Worm (Caenorhabditis elegans) whole organism, L2 larva: ENCODE results near the gene F55G7.1.

ENCODE experiments used
- C34F6.9 ChIP-seq: fragments of 150-350 bp; optimal IDR thresholded peaks from 2 replicates; lab custom pipeline; 2014; ENCODE audit warnings: missing biosample characterization, missing genetic modification characterization
- F13H6.1 ChIP-seq: sonication (generic microtip); optimal IDR thresholded peaks from 2 replicates; lab custom pipeline; 2016; ENCODE audit warnings: missing genetic modification characterization, missing compliant biosample characterization
- R02D3.7 ChIP-seq: fragments of 150-350 bp; optimal IDR thresholded peaks from 2 replicates; lab custom pipeline; 2014; ENCODE audit warnings: missing biosample characterization, missing genetic modification characterization
- Y55F3AM.14 ChIP-seq: fragments of 200-800 bp; sonication (Bioruptor generic); optimal IDR thresholded peaks from 2 replicates; lab custom pipeline; 2018; ENCODE audit warnings: mild to moderate bottlenecking, missing genetic modification characterization, missing compliant biosample characterization
- ZK546.5 ChIP-seq: sonication (generic microtip); optimal IDR thresholded peaks from 2 replicates; lab custom pipeline; 2017; ENCODE audit warnings: missing biosample characterization, missing genetic modification characterization
- alr-1 ChIP-seq: fragments of 150-350 bp; optimal IDR thresholded peaks from 2 replicates; lab custom pipeline; 2014; ENCODE audit warnings: missing biosample characterization, missing genetic modification characterization
- aly-2 ChIP-seq: fragments of 150-350 bp; optimal IDR thresholded peaks from 2 replicates; lab custom pipeline; 2014; ENCODE audit warnings: missing biosample characterization, missing genetic modification characterization
- ama-1 ChIP-seq: fragments of 150-350 bp; optimal IDR thresholded peaks from 2 replicates; lab custom pipeline; 2018; ENCODE audit warnings: inconsistent platforms
- blmp-1 ChIP-seq: sonication (generic microtip); optimal IDR thresholded peaks from 2 replicates; lab custom pipeline; 2017; ENCODE audit warnings: missing genetic modification characterization, mild to moderate bottlenecking, missing compliant biosample characterization, antibody characterized with exemption, moderate library complexity; ENCODE audit not compliant: insufficient read depth
- ceh-16 ChIP-seq: fragments of 150-350 bp; optimal IDR thresholded peaks from 2 replicates; lab custom pipeline; 2014; ENCODE audit warnings: missing biosample characterization, missing genetic modification characterization
- ceh-82 ChIP-seq: fragments of 150-350 bp; optimal IDR thresholded peaks from 2 replicates; lab custom pipeline; 2014; ENCODE audit warnings: missing biosample characterization, missing genetic modification characterization
- crh-2 ChIP-seq: sonication (generic microtip); optimal IDR thresholded peaks from 2 replicates; lab custom pipeline; 2017; ENCODE audit warnings: missing biosample characterization, missing genetic modification characterization
- dmd-4 ChIP-seq: sonication (generic microtip); optimal IDR thresholded peaks from 2 replicates; lab custom pipeline; 2017; ENCODE audit warnings: missing biosample characterization, missing genetic modification characterization
- egl-27 ChIP-seq: sonication (generic microtip); optimal IDR thresholded peaks from 3 replicates; lab custom pipeline; 2017; ENCODE audit warnings: missing biosample characterization, missing genetic modification reagents, missing genetic modification characterization
- elt-1 ChIP-seq: fragments of 150-350 bp; optimal IDR thresholded peaks from 2 replicates; lab custom pipeline; 2014; ENCODE audit warnings: missing biosample characterization, missing genetic modification characterization
- elt-3 ChIP-seq: sonication (generic microtip); optimal IDR thresholded peaks from 2 replicates; lab custom pipeline; 2017; ENCODE audit warnings: missing biosample characterization, missing genetic modification characterization
- fos-1 ChIP-seq: fragments of 150-350 bp; optimal IDR thresholded peaks from 2 replicates; lab custom pipeline; 2014; ENCODE audit warnings: missing biosample characterization, missing genetic modification characterization
- gmeb-1 ChIP-seq: fragments of 150-350 bp; optimal IDR thresholded peaks from 2 replicates; lab custom pipeline; 2014; ENCODE audit warnings: missing biosample characterization, missing genetic modification characterization
- lin-11 ChIP-seq: fragments of 150-350 bp; sonication (generic microtip); optimal IDR thresholded peaks from 2 replicates; lab custom pipeline; 2014; ENCODE audit warnings: missing biosample characterization, missing genetic modification characterization, inconsistent platforms, mixed read lengths
- lin-13 ChIP-seq: fragments of 150-350 bp; optimal IDR thresholded peaks from 2 replicates; lab custom pipeline; 2014; ENCODE audit warnings: missing biosample characterization, missing genetic modification reagents, missing genetic modification characterization
- lin-39 ChIP-seq: fragments of 150-350 bp; optimal IDR thresholded peaks from 2 replicates; lab custom pipeline; 2014; ENCODE audit warnings: missing biosample characterization, missing genetic modification reagents, missing genetic modification characterization
- lsy-2 ChIP-seq, 2 experiments: fragments of 150-350 bp in 1 of 2; sonication (generic microtip) in 1 of 2; optimal IDR thresholded peaks; 2 replicates each; lab custom pipeline; 2014 to 2017; ENCODE audit warnings: missing biosample characterization in 2 of 2, missing genetic modification characterization in 2 of 2
- mab-5 ChIP-seq: fragments of 150-350 bp; optimal IDR thresholded peaks from 2 replicates; lab custom pipeline; 2014; ENCODE audit warnings: missing biosample characterization, missing genetic modification characterization
- mbf-1 ChIP-seq: sonication (generic microtip); optimal IDR thresholded peaks from 2 replicates; lab custom pipeline; 2017; ENCODE audit warnings: missing biosample characterization, missing genetic modification characterization
- mdl-1 ChIP-seq, 2 experiments: fragments of 150-350 bp in 1 of 2; sonication (generic microtip) in 1 of 2; optimal IDR thresholded peaks; 2 replicates each; lab custom pipeline; 2017; ENCODE audit warnings: missing biosample characterization in 2 of 2, missing genetic modification characterization in 2 of 2
- nhr-10 ChIP-seq: sonication (generic microtip); optimal IDR thresholded peaks from 2 replicates; lab custom pipeline; 2017; ENCODE audit warnings: missing biosample characterization, missing genetic modification characterization
- nhr-11 ChIP-seq: fragments of 150-350 bp; optimal IDR thresholded peaks from 2 replicates; lab custom pipeline; 2014; ENCODE audit warnings: missing biosample characterization, missing genetic modification characterization
- nhr-12 ChIP-seq: fragments of 150-350 bp; optimal IDR thresholded peaks from 2 replicates; lab custom pipeline; 2014; ENCODE audit warnings: missing biosample characterization, missing genetic modification characterization
- nhr-129 ChIP-seq: fragments of 150-350 bp; optimal IDR thresholded peaks from 2 replicates; lab custom pipeline; 2014; ENCODE audit warnings: missing biosample characterization, missing genetic modification characterization
- nhr-21 ChIP-seq: fragments of 150-350 bp; optimal IDR thresholded peaks from 2 replicates; lab custom pipeline; 2014; ENCODE audit warnings: missing biosample characterization, missing genetic modification characterization
- nhr-23 ChIP-seq: fragments of 150-350 bp; optimal IDR thresholded peaks from 2 replicates; lab custom pipeline; 2014; ENCODE audit warnings: missing biosample characterization, missing genetic modification reagents, missing genetic modification characterization
- nhr-237 ChIP-seq: fragments of 150-350 bp; optimal IDR thresholded peaks from 2 replicates; lab custom pipeline; 2014; ENCODE audit warnings: missing biosample characterization, missing genetic modification characterization
- nhr-25 ChIP-seq: fragments of 150-350 bp; sonication (generic microtip); optimal IDR thresholded peaks from 3 replicates; lab custom pipeline; 2014; ENCODE audit warnings: missing biosample characterization, missing genetic modification characterization
- nhr-6 ChIP-seq: fragments of 150-350 bp; optimal IDR thresholded peaks from 2 replicates; lab custom pipeline; 2014; ENCODE audit warnings: missing biosample characterization, missing genetic modification characterization
- nhr-77 ChIP-seq: fragments of 150-350 bp; optimal IDR thresholded peaks from 2 replicates; lab custom pipeline; 2014; ENCODE audit warnings: missing biosample characterization, missing genetic modification characterization
- peb-1 ChIP-seq: fragments of 150-350 bp; optimal IDR thresholded peaks from 2 replicates; lab custom pipeline; 2014; ENCODE audit warnings: missing biosample characterization, missing genetic modification characterization
- sem-4 ChIP-seq: fragments of 150-350 bp; optimal IDR thresholded peaks from 2 replicates; lab custom pipeline; 2014; ENCODE audit warnings: missing biosample characterization, missing genetic modification reagents, missing genetic modification characterization
- skn-1 ChIP-seq: sonication (generic microtip); optimal IDR thresholded peaks from 2 replicates; lab custom pipeline; 2017; ENCODE audit warnings: missing biosample characterization, missing genetic modification characterization
- sma-3 ChIP-seq: sonication (generic microtip); optimal IDR thresholded peaks from 2 replicates; lab custom pipeline; 2016; ENCODE audit warnings: missing genetic modification reagents, missing genetic modification characterization, missing compliant biosample characterization
- sma-9 ChIP-seq, 2 experiments: fragments of 150-350 bp in 1 of 2; sonication (generic microtip) in 1 of 2; optimal IDR thresholded peaks; 2 replicates each; lab custom pipeline; 2014 to 2016; ENCODE audit warnings: missing genetic modification characterization in 2 of 2, mild to moderate bottlenecking in 1 of 2, missing biosample characterization in 1 of 2, missing compliant biosample characterization in 1 of 2, missing genetic modification reagents in 1 of 2, moderate library complexity in 1 of 2
- snpc-4 ChIP-seq: fragments of 150-350 bp; optimal IDR thresholded peaks from 2 replicates; lab custom pipeline; 2014; ENCODE audit warnings: missing biosample characterization, missing genetic modification characterization
- unc-39 ChIP-seq: fragments of 150-350 bp; optimal IDR thresholded peaks from 2 replicates; lab custom pipeline; 2014; ENCODE audit warnings: missing biosample characterization, missing genetic modification characterization
- unc-55 ChIP-seq: fragments of 150-350 bp; sonication (generic microtip); optimal IDR thresholded peaks from 3 replicates; lab custom pipeline; 2014; ENCODE audit warnings: missing biosample characterization, missing genetic modification reagents, missing genetic modification characterization
- unc-62 ChIP-seq: fragments of 150-350 bp; optimal IDR thresholded peaks from 2 replicates; lab custom pipeline; 2014; ENCODE audit warnings: missing biosample characterization, missing genetic modification reagents, missing genetic modification characterization
- zag-1 ChIP-seq: fragments of 150-350 bp; optimal IDR thresholded peaks from 2 replicates; lab custom pipeline; 2014; ENCODE audit warnings: missing biosample characterization, missing genetic modification characterization
- ztf-1 ChIP-seq: fragments of 200-800 bp; sonication (Bioruptor generic); conservative IDR thresholded peaks from 2 replicates; pipeline ENCODE4 v1.3.6; 2022; ENCODE audit warnings: missing genetic modification characterization, missing compliant biosample characterization
- ztf-11 ChIP-seq: sonication (generic microtip); optimal IDR thresholded peaks from 2 replicates; lab custom pipeline; 2017; ENCODE audit warnings: missing biosample characterization, missing genetic modification characterization
- ztf-4 ChIP-seq: fragments of 150-350 bp; optimal IDR thresholded peaks from 2 replicates; lab custom pipeline; 2014; ENCODE audit warnings: missing biosample characterization, missing genetic modification characterization

Gene F55G7.1

DNA sequence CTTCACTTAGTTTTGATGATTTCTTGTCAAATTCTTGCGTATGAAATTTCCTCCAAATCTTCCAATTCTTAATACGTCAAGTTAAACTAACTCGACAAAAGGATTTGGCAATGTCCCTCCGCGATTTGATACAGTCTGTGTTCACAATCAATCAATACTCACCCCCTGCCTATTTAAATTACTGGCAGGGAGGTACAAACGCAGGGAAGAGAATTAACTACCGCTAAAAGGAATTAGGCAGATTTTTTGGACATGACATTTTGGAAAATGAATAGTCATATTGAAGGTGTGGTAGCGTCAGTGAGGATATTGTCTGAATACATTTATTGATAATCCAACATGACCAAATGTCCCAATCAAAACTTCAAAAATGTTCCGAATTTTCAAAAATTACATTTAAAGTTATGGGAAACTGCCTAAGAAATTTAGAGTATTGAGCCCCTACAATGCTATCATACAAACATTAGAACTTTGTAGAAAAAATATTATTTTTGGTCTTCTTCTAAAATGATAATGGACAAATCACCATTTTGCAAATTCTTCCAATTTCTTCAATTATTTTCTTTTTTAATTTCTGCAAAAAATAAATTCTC lies 13.2 kb downstream of the F55G7.1 start:
- TF ChIP-seq elt-3 (tag; lab: Kevin White, UChicago) (peak; percentile 77), Y55F3AM.14 (GFP tag; lab: Kevin White, UChicago) (peak; percentile 92), mbf-1 (tag; lab: Kevin White, UChicago) (peak; percentile 75), lsy-2 (tag; optimal IDR thresholded peaks at IDR 0.05; lab: Kevin White, UChicago) (peak; percentile 95 to 97), nhr-77 (peak; percentile 98), ama-1 (lab: Kevin White, UChicago) (peak; percentile 51), peb-1 (tag; lab: Kevin White, UChicago) (no peak), sma-3 (GFP tag; lab: Kevin White, UChicago) (peak; percentile 99), ztf-4 (tag; lab: Kevin White, UChicago) (peak; percentile 91), lin-13 (GFP tag; lab: Kevin White, UChicago) (peak; percentile 99), R02D3.7 (tag; lab: Kevin White, UChicago) (peak; percentile 78), alr-1 (tag; lab: Kevin White, UChicago) (no peak), ztf-11 (peak; percentile 77), nhr-6 (tag; lab: Kevin White, UChicago) (peak; percentile 99), sem-4 (tag; lab: Kevin White, UChicago) (peak; percentile 97), ceh-82 (peak; percentile 96), snpc-4 (tag; lab: Kevin White, UChicago) (peak; percentile 91), nhr-10 (tag; lab: Kevin White, UChicago) (peak; percentile 99), zag-1 (tag; lab: Kevin White, UChicago) (peak; percentile 96), ceh-16 (tag; lab: Kevin White, UChicago) (peak; percentile 92), aly-2 (tag; lab: Kevin White, UChicago) (no peak), fos-1 (peak; percentile 98), nhr-23 (tag; lab: Kevin White, UChicago) (no peak), mdl-1 (tag; optimal IDR thresholded peaks at IDR 0.05; lab: Kevin White, UChicago) (peak; percentile 90 to 92), nhr-25 (tag; lab: Kevin White, UChicago) (peak; percentile 98), skn-1 (tag; lab: Kevin White, UChicago) (peak; percentile 98), nhr-11 (peak; percentile 62), C34F6.9 (tag; lab: Kevin White, UChicago) (peak; percentile 98), mab-5 (tag; lab: Kevin White, UChicago) (peak; percentile 98), elt-1 (tag; lab: Kevin White, UChicago) (no peak), nhr-129 (tag; lab: Kevin White, UChicago) (peak; percentile 100), nhr-237 (tag; lab: Kevin White, UChicago) (peak; percentile 96), nhr-21 (peak; percentile 100), unc-62 (peak; percentile 93), gmeb-1 (tag; lab: Kevin White, UChicago) (peak; percentile 97), egl-27 (tag; lab: Kevin White, UChicago) (peak; percentile 99), nhr-12 (peak; percentile 70), ZK546.5 (tag; lab: Kevin White, UChicago) (peak; percentile 71), unc-55 (GFP tag; lab: Kevin White, UChicago) (peak; percentile 99), crh-2 (tag; lab: Kevin White, UChicago) (peak; percentile 99), blmp-1 (tag; lab: Kevin White, UChicago) (peak; percentile 93), lin-39 (tag; lab: Kevin White, UChicago) (peak; percentile 93), ztf-1 (GFP tag; lab: Robert Waterston, UW) (0 out of 2 replicates have a peak, but pooled peaks have one; percentile 55), unc-39 (tag; lab: Kevin White, UChicago) (peak; percentile 89), lin-11 (tag; lab: Kevin White, UChicago) (peak; percentile 76), dmd-4 (tag; lab: Kevin White, UChicago) (peak; percentile 75), sma-9 (GFP tag; optimal IDR thresholded peaks at IDR 0.05; lab: Kevin White, UChicago) (peak; percentile 99), sma-9 (tag; optimal IDR thresholded peaks at IDR 0.05; lab: Kevin White, UChicago) (no peak), F13H6.1 (tag; lab: Kevin White, UChicago) (peak; percentile 98)
